Fruit fly (Drosophila melanogaster): ENCODE measurements around the gene CG14154.

DNA sequence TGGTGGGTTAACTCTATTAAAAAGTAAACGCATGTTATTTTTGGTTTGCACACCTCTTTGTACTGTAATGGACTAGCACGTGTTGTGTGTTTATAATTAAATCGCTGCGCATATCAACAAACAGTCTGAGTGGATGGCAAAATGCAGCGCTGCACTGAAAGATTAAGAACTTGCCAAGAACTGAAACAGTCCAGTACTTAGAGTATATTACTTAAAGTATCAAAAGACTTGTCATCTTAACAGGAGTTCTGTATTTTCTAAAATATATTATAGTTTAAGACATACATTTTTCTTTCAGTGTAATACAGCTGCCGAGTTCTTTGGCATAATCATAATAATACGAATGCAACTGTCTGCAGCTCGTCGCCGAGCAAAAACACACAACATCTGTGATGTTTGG, 6.7 kb downstream of the CG14154 start:
- TF ChIP-seq Ets98B (GFP tag; IDR thresholded peaks at IDR 0.05) (peak; percentile 62), CG34367 (tag; optimal IDR thresholded peaks at IDR 0.05) (peak; percentile 48)

All from whole organism, pupa.